Fruit fly (Drosophila melanogaster): ENCODE data around the gene Kcmf1.
A peak's percentile ranks its signal among the peaks of the same experiment; 100 is the strongest.

The Kcmf1 gene

dm6 chr3R:9013765-9014380, 836 bp downstream of the Kcmf1 start (continued):
- TF ChIP-seq CG7786 (GFP tag; optimal IDR thresholded peaks at IDR 0.05) (peak; percentile 65), CG3995 (GFP tag; optimal IDR thresholded peaks at IDR 0.05) (peak; percentile 33), CG17829 (tag; optimal IDR thresholded peaks at IDR 0.05) (peak; percentile 30), kah (GFP tag; optimal IDR thresholded peaks at IDR 0.05) (no peak), sisA (GFP tag; IDR thresholded peaks at IDR 0.05) (peak; percentile 35; the same call in 1 of the 2 replicates), fu2 (GFP tag; optimal IDR thresholded peaks at IDR 0.05) (peak; percentile 53), Neu2 (GFP tag; optimal IDR thresholded peaks at IDR 0.05; ENCODE audit: borderline replicate concordance) (no peak), CG11085 (GFP tag; IDR thresholded peaks at IDR 0.05) (no peak), tll (GFP tag; optimal IDR thresholded peaks at IDR 0.05) (no peak), CoRest (tag; optimal IDR thresholded peaks at IDR 0.05) (peak; percentile 60), E2f2 (GFP tag; IDR thresholded peaks at IDR 0.05) (peak; percentile 35; the same call in 1 of the 2 replicates), Trl (optimal IDR thresholded peaks at IDR 0.05) (peak in 1 of 2 experiments; percentile 38), Trl (GFP tag; optimal IDR thresholded peaks at IDR 0.05) (peak; percentile 67), CG5180 (GFP tag; optimal IDR thresholded peaks at IDR 0.05) (no peak), Adf1 (GFP tag; IDR thresholded peaks at IDR 0.05) (peak; percentile 42; the same call in 1 of the 2 replicates), Dip3 (GFP tag; optimal IDR thresholded peaks at IDR 0.05) (peak; percentile 58), shn (GFP tag; optimal IDR thresholded peaks at IDR 0.05) (peak; percentile 72), CG3838 (GFP tag; optimal IDR thresholded peaks at IDR 0.05) (no peak), CG10543 (GFP tag; optimal IDR thresholded peaks at IDR 0.05) (peak; percentile 78), Xbp1 (GFP tag; optimal IDR thresholded peaks at IDR 0.05) (peak; percentile 62), twi (tag; optimal IDR thresholded peaks at IDR 0.05) (no peak), sens-2 (GFP tag; IDR thresholded peaks at IDR 0.05) (no peak; the same call in 1 of the 2 replicates), CG13775 (GFP tag; optimal IDR thresholded peaks at IDR 0.05) (peak; percentile 39), BtbVII (GFP tag; optimal IDR thresholded peaks at IDR 0.05) (peak; percentile 8), MBD-R2 (GFP tag; IDR thresholded peaks at IDR 0.05) (peak; percentile 57), Hand (GFP tag; optimal IDR thresholded peaks at IDR 0.05) (no peak), ci (GFP tag; IDR thresholded peaks at IDR 0.05) (peak; percentile 72), YL-1 (GFP tag; optimal IDR thresholded peaks at IDR 0.05) (peak; percentile 89), dysf (GFP tag; IDR thresholded peaks at IDR 0.05) (peak; percentile 49; the same call in 1 of the 3 replicates), CG10267 (tag; optimal IDR thresholded peaks at IDR 0.05) (peak; percentile 17), CG12236 (GFP tag; optimal IDR thresholded peaks at IDR 0.05) (peak; percentile 0), eyg (GFP tag; optimal IDR thresholded peaks at IDR 0.05) (no peak), Scr (GFP tag; IDR thresholded peaks at IDR 0.05; ENCODE audit: partially characterized antibody) (peak; percentile 46; the same call in 1 of the 2 replicates), CG34422 (GFP tag; IDR thresholded peaks at IDR 0.05) (peak; percentile 52; the same call in 1 of the 3 replicates), zfh2 (GFP tag; optimal IDR thresholded peaks at IDR 0.05) (peak; percentile 55), Nf-YC (tag; optimal IDR thresholded peaks at IDR 0.05) (peak; percentile 67), CG2129 (GFP tag; IDR thresholded peaks at IDR 0.05; ENCODE audit: partially characterized antibody) (no peak), da (GFP tag; optimal IDR thresholded peaks at IDR 0.05) (no peak), CG8281 (tag; optimal IDR thresholded peaks at IDR 0.05) (no peak), ato (GFP tag; IDR thresholded peaks at IDR 0.05; ENCODE audit: partially characterized antibody) (no peak), so (GFP tag; IDR thresholded peaks at IDR 0.05) (peak; percentile 40; the same call in 1 of the 3 replicates), Sox100B (GFP tag; optimal IDR thresholded peaks at IDR 0.05) (no peak), Mad (GFP tag; optimal IDR thresholded peaks at IDR 0.05) (peak; percentile 66), Med (GFP tag) (peak; percentile 91), Dip2 (GFP tag; IDR thresholded peaks at IDR 0.05) (no peak), lola (GFP tag; optimal IDR thresholded peaks at IDR 0.05) (peak in 1 of 3 experiments; percentile 32), grau (tag; optimal IDR thresholded peaks at IDR 0.05) (peak; percentile 54), Dbx (GFP tag; IDR thresholded peaks at IDR 0.05) (peak; percentile 41; the same call in 1 of the 3 replicates), mam (GFP tag; optimal IDR thresholded peaks at IDR 0.05) (peak; percentile 61)
